Worm (Caenorhabditis elegans) whole organism, L4 larva: ENCODE results near the gene ears-2.

Experiments
- F49E8.2 ChIP-seq: sonication (generic microtip); optimal IDR thresholded peaks from 2 replicates; lab custom pipeline; 2016; ENCODE audit warnings: missing compliant biosample characterization, mild to moderate bottlenecking, missing genetic modification characterization, borderline replicate concordance
- R02D3.7 ChIP-seq: fragments of 150-350 bp; sonication (generic microtip); optimal IDR thresholded peaks from 3 replicates; lab custom pipeline; 2014; ENCODE audit warnings: missing biosample characterization, missing genetic modification characterization
- T20F7.1 ChIP-seq: fragments of 200-800 bp; sonication (Bioruptor generic); optimal IDR thresholded peaks from 2 replicates; lab custom pipeline; 2018; ENCODE audit warnings: mild to moderate bottlenecking, missing genetic modification characterization, missing compliant biosample characterization
- Y75B8A.6 ChIP-seq: fragments of 200-800 bp; sonication (Bioruptor generic); IDR thresholded peaks from 2 replicates; pipeline ENCODE4 v1.3.6; 2022; ENCODE audit warnings: missing genetic modification reagents, missing genetic modification characterization, missing compliant biosample characterization
- aha-1 ChIP-seq: fragments of 150-350 bp; peaks from one replicate; lab custom pipeline; 2014; ENCODE audit warnings: missing biosample characterization, missing genetic modification characterization
- ceh-20 ChIP-seq: fragments of 200-800 bp; sonication (Bioruptor generic); IDR thresholded peaks from 2 replicates; pipeline ENCODE4 v1.3.6; 2022; ENCODE audit warnings: missing genetic modification reagents, missing genetic modification characterization, missing compliant biosample characterization
- ceh-28 ChIP-seq: fragments of 150-350 bp; optimal IDR thresholded peaks from 2 replicates; lab custom pipeline; 2014; ENCODE audit warnings: missing biosample characterization, missing genetic modification reagents, missing genetic modification characterization
- ceh-62 ChIP-seq: sonication (generic microtip); optimal IDR thresholded peaks from 2 replicates; lab custom pipeline; 2017; ENCODE audit warnings: missing biosample characterization, missing genetic modification characterization
- ces-1 ChIP-seq: fragments of 150-350 bp; sonication (generic microtip); optimal IDR thresholded peaks from 4 replicates; lab custom pipeline; 2014; ENCODE audit warnings: missing biosample characterization, missing genetic modification reagents, missing genetic modification characterization
- daf-12 ChIP-seq: fragments of 150-350 bp; optimal IDR thresholded peaks from 2 replicates; lab custom pipeline; 2014; ENCODE audit warnings: missing biosample characterization, missing genetic modification reagents, missing genetic modification characterization
- daf-8 ChIP-seq: fragments of 200-800 bp; sonication (Bioruptor generic); IDR thresholded peaks from 2 replicates; pipeline ENCODE4 v1.3.6; 2022; ENCODE audit warnings: missing genetic modification characterization, missing compliant biosample characterization
- dmd-9 ChIP-seq: fragments of 200-800 bp; sonication (Bioruptor generic); IDR thresholded peaks from 2 replicates; pipeline ENCODE4 v1.3.6; 2022; ENCODE audit warnings: missing genetic modification reagents, missing genetic modification characterization, missing compliant biosample characterization
- dve-1 ChIP-seq: sonication (generic microtip); optimal IDR thresholded peaks from 2 replicates; lab custom pipeline; 2017; ENCODE audit warnings: antibody characterized with exemption, mild to moderate bottlenecking, missing genetic modification characterization, missing compliant biosample characterization; ENCODE audit not compliant: insufficient read depth
- egl-43 ChIP-seq: fragments of 200-800 bp; sonication (Bioruptor generic); IDR thresholded peaks from 2 replicates; pipeline ENCODE4 v1.3.6; 2022; ENCODE audit warnings: missing genetic modification reagents, missing genetic modification characterization, missing compliant biosample characterization
- hlh-30 ChIP-seq: sonication (generic microtip); optimal IDR thresholded peaks from 2 replicates; lab custom pipeline; 2017; ENCODE audit warnings: antibody characterized with exemption, mild to moderate bottlenecking, missing genetic modification characterization, missing compliant biosample characterization; ENCODE audit not compliant: insufficient read depth
- hmg-1.1 ChIP-seq: fragments of 200-800 bp; sonication (Bioruptor generic); IDR thresholded peaks from 2 replicates; pipeline ENCODE4 v1.3.6; 2022; ENCODE audit warnings: missing genetic modification reagents, missing genetic modification characterization, missing compliant biosample characterization
- lim-7 ChIP-seq: fragments of 200-800 bp; sonication (Bioruptor generic); IDR thresholded peaks from 2 replicates; pipeline ENCODE4 v1.3.6; 2022; ENCODE audit warnings: missing genetic modification characterization, missing compliant biosample characterization
- lin-13 ChIP-seq: fragments of 150-350 bp; optimal IDR thresholded peaks from 2 replicates; lab custom pipeline; 2014; ENCODE audit warnings: missing biosample characterization, missing genetic modification reagents, missing genetic modification characterization
- lin-39 ChIP-seq: fragments of 150-350 bp; optimal IDR thresholded peaks from 2 replicates; lab custom pipeline; 2014; ENCODE audit warnings: missing biosample characterization, missing genetic modification reagents, missing genetic modification characterization
- lsy-2 ChIP-seq, 2 experiments: fragments of 150-350 bp in 1 of 2; sonication (generic microtip) in 1 of 2; optimal IDR thresholded peaks; 2 replicates each; lab custom pipeline; 2014 to 2017; ENCODE audit warnings: missing biosample characterization in 2 of 2, missing genetic modification characterization in 2 of 2
- madf-5 ChIP-seq, 2 experiments: fragments of 200-800 bp; sonication (Bioruptor generic); IDR thresholded peaks; 2 replicates each; pipeline ENCODE4 v1.3.6; 2022; ENCODE audit warnings: missing compliant biosample characterization in 2 of 2, missing genetic modification characterization in 2 of 2
- mep-1 ChIP-seq: fragments of 150-350 bp; sonication (generic microtip); optimal IDR thresholded peaks from 3 replicates; lab custom pipeline; 2014; ENCODE audit warnings: missing biosample characterization, missing genetic modification characterization
- mxl-2 ChIP-seq: fragments of 200-800 bp; sonication (Bioruptor generic); conservative IDR thresholded peaks from 2 replicates; pipeline ENCODE4 v1.3.6; 2022; ENCODE audit warnings: missing genetic modification reagents, missing genetic modification characterization, missing compliant biosample characterization
- nhr-11 ChIP-seq: fragments of 150-350 bp; optimal IDR thresholded peaks from 2 replicates; lab custom pipeline; 2014; ENCODE audit warnings: missing biosample characterization, missing genetic modification characterization
- nhr-28 ChIP-seq: fragments of 150-350 bp; optimal IDR thresholded peaks from 2 replicates; lab custom pipeline; 2014; ENCODE audit warnings: missing biosample characterization, missing genetic modification characterization
- nhr-41 ChIP-seq: fragments of 200-800 bp; sonication (Bioruptor generic); IDR thresholded peaks from 2 replicates; pipeline ENCODE4 v1.3.6; 2022; ENCODE audit warnings: missing genetic modification reagents, missing genetic modification characterization, missing compliant biosample characterization
- nhr-48 ChIP-seq: sonication (generic microtip); optimal IDR thresholded peaks from 2 replicates; lab custom pipeline; 2016; ENCODE audit warnings: mild to moderate bottlenecking, missing genetic modification characterization, missing compliant biosample characterization
- nhr-6 ChIP-seq: fragments of 150-350 bp; optimal IDR thresholded peaks from 2 replicates; lab custom pipeline; 2014; ENCODE audit warnings: missing biosample characterization, missing genetic modification characterization
- nhr-76 ChIP-seq: fragments of 150-350 bp; optimal IDR thresholded peaks from 2 replicates; lab custom pipeline; 2014; ENCODE audit warnings: missing biosample characterization, missing genetic modification characterization
- php-3 ChIP-seq: fragments of 200-800 bp; sonication (Bioruptor generic); IDR thresholded peaks from 2 replicates; pipeline ENCODE4 v1.3.6; 2022; ENCODE audit warnings: missing genetic modification reagents, missing genetic modification characterization, missing compliant biosample characterization
- snpc-4 ChIP-seq: fragments of 150-350 bp; optimal IDR thresholded peaks from 2 replicates; lab custom pipeline; 2014; ENCODE audit warnings: missing biosample characterization, missing genetic modification characterization
- spr-1 ChIP-seq: sonication (generic microtip); optimal IDR thresholded peaks from 2 replicates; lab custom pipeline; 2016; ENCODE audit warnings: mild to moderate bottlenecking, missing genetic modification characterization, missing compliant biosample characterization
- unc-130 ChIP-seq: sonication (generic microtip); optimal IDR thresholded peaks from 2 replicates; lab custom pipeline; 2016; ENCODE audit warnings: missing genetic modification reagents, missing genetic modification characterization, missing compliant biosample characterization
- unc-62 ChIP-seq, 3 experiments: fragments of 150-350 bp in 1 of 3; sonication (generic microtip); optimal IDR thresholded peaks in 2 of 3; peaks in 1 of 3; 1 replicate in 1 of 3; 2 replicates in 2 of 3; lab custom pipeline; 2014 to 2017; ENCODE audit warnings: missing biosample characterization in 3 of 3, missing genetic modification characterization in 3 of 3, missing genetic modification reagents in 3 of 3, missing genotype in 1 of 3
- zip-2 ChIP-seq: fragments of 150-350 bp; optimal IDR thresholded peaks from 2 replicates; lab custom pipeline; 2014; ENCODE audit warnings: missing biosample characterization, missing genetic modification characterization
- ztf-11 ChIP-seq: fragments of 150-350 bp; optimal IDR thresholded peaks from 2 replicates; lab custom pipeline; 2014; ENCODE audit warnings: missing biosample characterization, missing genetic modification characterization

The ears-2 gene

ce11 chrIV:425546-425945 lies 35.3 kb upstream of the ears-2 start (continued):
- no peak for TF ChIP-seq php-3
- TF ChIP-seq nhr-6 (tag; lab: Kevin White, UChicago): no peak
- TF ChIP-seq Y75B8A.6 (GFP tag; lab: Robert Waterston, UW): no peak
- TF ChIP-seq madf-5 (GFP tag; IDR thresholded peaks at IDR 0.05; lab: Robert Waterston, UW): no peak
- TF ChIP-seq nhr-41 (GFP tag; lab: Robert Waterston, UW): no peak
- TF ChIP-seq lsy-2 (tag; optimal IDR thresholded peaks at IDR 0.05; lab: Kevin White, UChicago): peak in 1 of 2 experiments; percentile 75
- no peak for TF ChIP-seq nhr-11
- peak; percentile 1 for TF ChIP-seq dve-1
- TF ChIP-seq lin-13 (GFP tag; lab: Kevin White, UChicago): peak; percentile 38
- peak; percentile 5 for TF ChIP-seq unc-130
- TF ChIP-seq ztf-11 (tag; lab: Kevin White, UChicago): no peak
- TF ChIP-seq zip-2 (tag; lab: Kevin White, UChicago): no peak
- TF ChIP-seq, all 104 proteins: peak for 10

DNA sequence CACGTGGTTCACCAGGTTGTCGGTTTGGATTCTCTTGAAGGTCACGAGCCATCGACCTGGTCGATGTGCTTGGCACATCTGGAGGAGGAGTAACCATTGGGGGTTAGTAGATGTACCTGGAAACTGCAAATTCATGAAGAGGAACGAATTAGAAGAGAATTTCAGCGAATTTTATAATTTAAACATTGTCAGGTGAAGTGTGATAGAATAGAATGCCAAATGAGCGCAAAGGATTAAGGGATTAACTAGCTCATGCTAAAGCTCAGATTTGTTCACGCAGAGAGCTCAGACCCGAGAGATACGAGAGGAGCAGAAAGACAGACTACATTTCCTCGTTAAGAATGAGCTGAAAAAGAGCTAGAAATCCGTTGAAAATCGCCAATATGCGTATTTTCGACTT lies 34.8 kb upstream of the ears-2 start, which contains the start of gene daf-18:
Gene daf-18, minus strand, starts transcription at position 126 of the 400 bp plus-strand sequence.
- no peak for TF ChIP-seq lin-39 (tag; lab: Kevin White, UChicago)
- no peak for TF ChIP-seq dmd-9 (GFP tag; lab: Robert Waterston, UW)
- no peak for TF ChIP-seq dve-1
- TF ChIP-seq snpc-4: no peak
- no peak for TF ChIP-seq nhr-28 (tag; lab: Kevin White, UChicago)
- no peak for TF ChIP-seq T20F7.1
- TF ChIP-seq ceh-28 (tag; lab: Kevin White, UChicago): no peak
- TF ChIP-seq mep-1 (tag; lab: Kevin White, UChicago): no peak
- no peak for TF ChIP-seq R02D3.7 (tag; lab: Kevin White, UChicago)
- TF ChIP-seq hmg-1.1: no peak
- no peak for TF ChIP-seq spr-1 (tag; lab: Kevin White, UChicago)
- no peak for TF ChIP-seq daf-8 (GFP tag; lab: Robert Waterston, UW)
- no peak for TF ChIP-seq egl-43 (GFP tag; lab: Robert Waterston, UW)
- no peak for TF ChIP-seq nhr-76 (tag; lab: Kevin White, UChicago)
- TF ChIP-seq hlh-30 (tag; lab: Kevin White, UChicago): no peak
- no peak for TF ChIP-seq daf-12 (tag; lab: Kevin White, UChicago)
- TF ChIP-seq mxl-2 (GFP tag; lab: Robert Waterston, UW): no peak
- TF ChIP-seq ceh-20: no peak
- TF ChIP-seq F49E8.2 (tag; lab: Kevin White, UChicago): no peak
- TF ChIP-seq, all 104 proteins: peak for 0

DNA sequence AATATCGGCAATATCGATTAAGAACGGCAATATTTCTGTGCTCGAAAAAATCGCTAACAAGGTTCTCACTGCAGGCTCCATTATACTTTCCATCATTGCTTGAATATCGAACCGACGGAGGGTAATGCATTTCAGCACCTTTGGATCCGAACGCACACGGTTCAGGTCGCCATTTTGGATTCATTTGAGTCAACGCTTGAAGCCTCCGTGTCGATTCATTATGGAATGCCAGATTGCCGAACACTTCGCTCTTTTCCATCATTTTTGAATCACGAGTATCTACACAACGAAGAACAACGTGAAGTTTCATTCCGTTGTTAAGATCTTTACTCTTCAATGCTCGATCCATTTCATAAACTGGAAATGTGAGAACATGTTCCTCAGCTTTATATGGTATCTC lies 31.8 kb upstream of the ears-2 start:
- no peak for TF ChIP-seq nhr-11
- TF ChIP-seq ceh-62 (tag; lab: Kevin White, UChicago): no peak
- peak; percentile 93 for TF ChIP-seq aha-1
- peak in 1 of 2 experiments; percentile 19 for TF ChIP-seq unc-62 (GFP tag; optimal IDR thresholded peaks at IDR 0.05 in 1 of 2; lab: Kevin White, UChicago)
- TF ChIP-seq unc-62 (tag; optimal IDR thresholded peaks at IDR 0.05; lab: Kevin White, UChicago): no peak
- TF ChIP-seq lim-7 (GFP tag; lab: Robert Waterston, UW): no peak

ce11 chrIV:420686-421085 lies 30.4 kb upstream of the ears-2 start:
- TF ChIP-seq nhr-48 (tag; lab: Kevin White, UChicago): no peak
- no peak for TF ChIP-seq ces-1
- 0 out of 2 replicates have a peak, but pooled peaks have one; percentile 38 for TF ChIP-seq egl-43 (GFP tag; lab: Robert Waterston, UW)
- TF ChIP-seq ceh-62 (tag; lab: Kevin White, UChicago): no peak
